Fruit fly (Drosophila melanogaster) whole organism, prepupa: ENCODE data around the gene CG17364.
A peak's percentile ranks its signal among the peaks of the same experiment; 100 is the strongest.

Source experiments
- Blimp-1 ChIP-seq: fragments of 200-800 bp; sonication (Bioruptor generic); optimal IDR thresholded peaks from 3 replicates; lab custom pipeline; 2017; ENCODE audit warnings: missing biosample characterization, missing genetic modification characterization, mild to moderate bottlenecking, moderate library complexity, missing genetic modification reagents
- CG16779 ChIP-seq: fragments of 200-800 bp; sonication (Bioruptor generic); optimal IDR thresholded peaks from 3 replicates; lab custom pipeline; 2017; ENCODE audit warnings: missing biosample characterization, mild to moderate bottlenecking, missing genetic modification characterization
- CG6163 ChIP-seq: fragments of 200-800 bp; sonication (Bioruptor generic); IDR thresholded peaks from 3 replicates; pipeline ENCODE4 v1.3.6; 2022; ENCODE audit warnings: missing biosample characterization, missing genetic modification characterization
- CG8319 ChIP-seq: fragments of 200-800 bp; sonication (Bioruptor generic); optimal IDR thresholded peaks from 3 replicates; lab custom pipeline; 2016; ENCODE audit warnings: missing biosample characterization, missing genetic modification characterization
- Hr38 ChIP-seq: sonication (Bioruptor generic); optimal IDR thresholded peaks from 2 replicates; lab custom pipeline; 2016; ENCODE audit warnings: missing biosample characterization, missing genetic modification characterization
- Lpt ChIP-seq: fragments of 200-800 bp; sonication (Bioruptor generic); optimal IDR thresholded peaks from 3 replicates; lab custom pipeline; 2016; ENCODE audit warnings: missing biosample characterization, missing genetic modification characterization
- OdsH ChIP-seq: fragments of 200-800 bp; sonication (Bioruptor generic); optimal IDR thresholded peaks from 3 replicates; lab custom pipeline; 2016; ENCODE audit warnings: missing biosample characterization, missing genetic modification characterization
- Sox14 ChIP-seq: fragments of 200-800 bp; sonication (Bioruptor generic); optimal IDR thresholded peaks from 3 replicates; lab custom pipeline; 2016; ENCODE audit warnings: missing biosample characterization, missing genetic modification characterization
- Sox15 ChIP-seq: fragments of 200-800 bp; sonication (Bioruptor generic); optimal IDR thresholded peaks from 3 replicates; lab custom pipeline; 2016; ENCODE audit warnings: missing biosample characterization, missing genetic modification characterization
- fd59A ChIP-seq: fragments of 200-800 bp; sonication (Bioruptor generic); optimal IDR thresholded peaks from 2 replicates; lab custom pipeline; 2017; ENCODE audit warnings: missing biosample characterization, mild to moderate bottlenecking, missing genetic modification characterization, missing genetic modification reagents
- lz ChIP-seq: fragments of 200-800 bp; sonication (Bioruptor generic); optimal IDR thresholded peaks from 3 replicates; lab custom pipeline; 2016; ENCODE audit warnings: missing biosample characterization, missing genetic modification characterization
- net ChIP-seq: fragments of 200-800 bp; sonication (Bioruptor generic); optimal IDR thresholded peaks from 3 replicates; lab custom pipeline; 2016; ENCODE audit warnings: missing biosample characterization, missing genetic modification characterization

DNA sequence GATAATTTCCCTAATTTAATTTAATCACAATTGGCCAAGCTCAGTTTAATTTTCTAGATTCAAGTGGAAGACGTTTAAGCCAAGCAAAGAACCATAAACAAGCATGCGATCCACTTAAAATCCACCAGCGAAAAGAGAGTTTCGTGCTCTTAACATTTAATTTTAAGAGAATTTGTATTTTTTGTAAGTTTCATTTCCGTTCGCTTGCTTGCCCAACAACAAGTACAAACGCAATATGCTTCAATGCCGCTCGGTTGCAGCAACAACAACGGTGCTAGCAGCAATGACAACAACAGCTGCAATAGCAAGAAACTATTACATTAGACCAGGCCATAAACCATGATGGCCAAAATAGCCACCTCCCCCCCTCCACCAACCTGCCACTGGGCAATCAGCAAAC lies 58.3 kb downstream of the CG17364 start:
- TF ChIP-seq CG6163 (GFP tag; lab: Robert Waterston, UW) (peak; percentile 29; the same call in 1 of the 3 replicates), fd59A (no peak), OdsH (GFP tag; lab: Kevin White, UChicago) (no peak), lz (GFP tag; lab: Kevin White, UChicago) (no peak), Lpt (GFP tag; lab: Kevin White, UChicago) (no peak), CG16779 (tag; lab: Kevin White, UChicago) (no peak), net (GFP tag; lab: Kevin White, UChicago) (no peak), Sox15 (GFP tag; lab: Kevin White, UChicago) (no peak), Blimp-1 (no peak), Hr38 (GFP tag; lab: Kevin White, UChicago) (no peak), CG8319 (GFP tag; lab: Kevin White, UChicago) (no peak), Sox14 (GFP tag; lab: Kevin White, UChicago) (no peak)
